Fruit fly (Drosophila melanogaster) whole organism, adult: ENCODE data around the gene Ptp69D.

ENCODE experiments used
- CG11617 ChIP-seq: fragments of 200-800 bp; sonication (Bioruptor generic); optimal IDR thresholded peaks from 2 replicates; lab custom pipeline; 2017; ENCODE audit warnings: mild to moderate bottlenecking, missing biosample characterization, missing genetic modification reagents, missing genetic modification characterization
- CG14711 ChIP-seq: fragments of 200-800 bp; sonication (Bioruptor generic); optimal IDR thresholded peaks from 2 replicates; lab custom pipeline; 2018; ENCODE audit warnings: missing biosample characterization, mild to moderate bottlenecking, missing genetic modification characterization, moderate library complexity
- CG33017 ChIP-seq: fragments of 200-800 bp; sonication (Bioruptor generic); optimal IDR thresholded peaks from 2 replicates; lab custom pipeline; 2018; ENCODE audit warnings: missing biosample characterization, mild to moderate bottlenecking, missing genetic modification characterization, moderate library complexity
- CG5204 ChIP-seq: fragments of 200-800 bp; sonication (Bioruptor generic); optimal IDR thresholded peaks from 2 replicates; lab custom pipeline; 2016; ENCODE audit warnings: missing biosample characterization, missing genetic modification characterization
- Clk ChIP-seq: fragments of 200-800 bp; sonication (Bioruptor generic); optimal IDR thresholded peaks from 2 replicates; lab custom pipeline; 2017; ENCODE audit warnings: missing biosample characterization, missing genetic modification characterization
- Crg-1 ChIP-seq: fragments of 200-800 bp; sonication (Bioruptor generic); optimal IDR thresholded peaks from 2 replicates; lab custom pipeline; 2016; ENCODE audit warnings: missing biosample characterization, missing genetic modification characterization
- Hr96 ChIP-seq: fragments of 200-800 bp; sonication (Bioruptor generic); optimal IDR thresholded peaks from 2 replicates; lab custom pipeline; 2016; ENCODE audit warnings: missing biosample characterization, missing genetic modification characterization
- bab1 ChIP-seq: fragments of 200-800 bp; sonication (Bioruptor generic); optimal IDR thresholded peaks from 3 replicates; lab custom pipeline; 2019; ENCODE audit warnings: missing biosample characterization, mild to moderate bottlenecking, missing genetic modification characterization, moderate library complexity
- cic ChIP-seq: fragments of 200-800 bp; sonication (Bioruptor generic); optimal IDR thresholded peaks from 2 replicates; lab custom pipeline; 2017; ENCODE audit warnings: missing biosample characterization, mild to moderate bottlenecking, missing genetic modification characterization, moderate library complexity
- cnc ChIP-seq, 2 experiments: fragments of >200 bp; optimal IDR thresholded peaks; 2 replicates each; lab custom pipeline; 2017
- kay ChIP-seq: fragments of 200-800 bp; sonication (Bioruptor generic); peaks from one replicate; lab custom pipeline; 2016; ENCODE audit warnings: missing biosample characterization, missing genetic modification characterization, borderline replicate concordance
- pad ChIP-seq: fragments of 200-800 bp; sonication (Bioruptor generic); optimal IDR thresholded peaks from 3 replicates; lab custom pipeline; 2017; ENCODE audit warnings: missing biosample characterization, missing genetic modification characterization, mild to moderate bottlenecking, moderate library complexity, missing genetic modification reagents
- toe ChIP-seq: fragments of 200-800 bp; sonication (Bioruptor generic); optimal IDR thresholded peaks from 2 replicates; lab custom pipeline; 2016; ENCODE audit warnings: missing biosample characterization, missing genetic modification characterization

DNA sequence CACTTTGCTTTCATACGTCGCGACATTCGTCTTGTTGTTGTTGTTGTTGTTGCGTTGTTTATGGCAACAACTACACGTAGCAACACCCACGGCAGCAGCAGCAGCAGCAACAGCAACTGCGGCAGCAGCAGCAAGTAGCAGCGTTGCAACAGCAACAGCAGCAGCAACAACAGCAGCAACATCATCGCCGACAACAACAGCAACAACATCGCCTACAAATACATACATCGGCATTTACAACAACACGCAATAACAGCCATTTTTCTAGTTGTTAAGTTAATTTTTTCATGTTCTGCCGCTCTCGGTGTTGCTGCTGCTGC is 42.2 kb upstream of the Ptp69D start:
- TF ChIP-seq Crg-1 (no peak), kay (GFP tag; lab: Kevin White, UChicago) (no peak), CG14711 (no peak), CG5204 (GFP tag; lab: Kevin White, UChicago) (no peak), CG11617 (no peak), CG33017 (tag; lab: Kevin White, UChicago) (no peak), Hr96 (GFP tag; lab: Kevin White, UChicago) (no peak), cnc (optimal IDR thresholded peaks at IDR 0.05; lab: Kevin White, UChicago) (no peak), toe (GFP tag; lab: Kevin White, UChicago) (no peak), Clk (GFP tag; lab: Kevin White, UChicago) (no peak), bab1 (no peak), cic (no peak), pad (GFP tag; lab: Kevin White, UChicago) (no peak)
